Comparison of ENCODE assay signal across 2 fruit fly cellular contexts in the genomic region with DNA sequence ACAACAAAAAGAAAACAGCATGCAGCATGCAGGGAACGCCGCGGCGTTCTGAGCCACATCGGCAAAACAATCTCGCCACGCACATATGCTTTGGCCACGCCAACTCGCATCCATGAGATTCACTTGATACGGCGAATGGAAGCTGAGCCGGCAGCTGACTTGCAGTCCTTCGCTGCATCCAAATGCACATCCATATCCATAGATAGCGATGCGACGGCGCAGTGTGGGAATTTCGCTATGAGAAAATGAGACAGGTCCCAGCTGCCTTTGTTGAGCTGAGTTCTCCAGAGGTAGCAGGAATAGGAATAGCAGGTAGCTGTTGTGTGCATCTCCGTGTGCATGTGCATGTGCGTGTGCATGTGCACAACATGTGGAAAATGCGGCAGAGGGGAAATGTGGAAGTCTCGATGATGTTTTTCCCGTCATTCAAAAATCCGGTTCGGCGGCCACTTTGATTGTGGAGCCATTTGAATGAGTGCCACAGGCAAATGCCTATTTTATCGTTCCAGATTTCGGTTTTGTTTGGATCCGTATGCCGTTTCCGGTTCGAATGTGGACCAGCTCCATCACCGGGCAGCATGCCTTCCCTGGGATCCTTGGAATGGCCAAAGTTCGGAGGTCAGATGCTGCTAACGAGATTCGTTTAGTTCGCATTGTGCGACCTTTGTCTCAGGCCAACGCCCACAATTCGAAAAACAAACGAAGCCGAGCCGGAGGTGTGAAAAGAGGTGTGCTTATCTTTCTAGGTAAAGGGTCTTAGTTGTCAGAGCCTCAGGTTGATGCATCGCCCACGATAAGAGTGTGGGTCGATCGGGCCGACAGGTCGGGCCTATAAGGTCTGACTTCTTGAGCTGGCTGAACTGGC.
A peak's percentile ranks its signal among the peaks of the same experiment; 100 is the strongest.
TF ChIP-seq lines count a peak whose summit lies in the region.

No protein-coding gene starts in this region.

- no peak for TF ChIP-seq CTCF in whole organism, embryonic (GFP tag; optimal IDR thresholded peaks at IDR 0.05; lab: Kevin White, UChicago)

TF ChIP-seq in whole organism, embryonic, 481 proteins besides CTCF, POLR2A, EP300 and RAD21:
- peak; percentile 87 for TF ChIP-seq Kr (GFP tag; optimal IDR thresholded peaks at IDR 0.05; lab: Kevin White, UChicago)
- TF ChIP-seq CG2199 (GFP tag; IDR thresholded peaks at IDR 0.05; lab: Robert Waterston, UW), result peak; percentile 76; the same call in 1 of the 3 replicates
- TF ChIP-seq Scr (GFP tag; IDR thresholded peaks at IDR 0.05; lab: Robert Waterston, UW; ENCODE audit: partially characterized antibody), result no peak
- no peak for TF ChIP-seq amos (GFP tag; IDR thresholded peaks at IDR 0.05; lab: Robert Waterston, UW; ENCODE audit: partially characterized antibody)
- peak; percentile 35; the same call in 1 of the 2 replicates for TF ChIP-seq crol (GFP tag; IDR thresholded peaks at IDR 0.05; lab: Robert Waterston, UW)
- TF ChIP-seq MBD-R2 (GFP tag; IDR thresholded peaks at IDR 0.05; lab: Robert Waterston, UW), result no peak
- TF ChIP-seq CG15479 (GFP tag; optimal IDR thresholded peaks at IDR 0.05; lab: Kevin White, UChicago), result peak; percentile 93
- no peak for TF ChIP-seq CG5180 (GFP tag; optimal IDR thresholded peaks at IDR 0.05; lab: Kevin White, UChicago)
- TF ChIP-seq Dll (GFP tag; IDR thresholded peaks at IDR 0.05; lab: Robert Waterston, UW; ENCODE audit: partially characterized antibody), result no peak
- TF ChIP-seq sens (GFP tag; lab: Kevin White, UChicago), result no peak
- TF ChIP-seq Ets65A (GFP tag; lab: Kevin White, UChicago), result peak; percentile 2
- no peak for TF ChIP-seq dysf (GFP tag; IDR thresholded peaks at IDR 0.05; lab: Robert Waterston, UW)
- no peak for TF ChIP-seq Abd-B (GFP tag; optimal IDR thresholded peaks at IDR 0.05; lab: Kevin White, UChicago)
- TF ChIP-seq Mes4 (GFP tag; optimal IDR thresholded peaks at IDR 0.05; lab: Kevin White, UChicago), result no peak
- TF ChIP-seq Hr78 (GFP tag; optimal IDR thresholded peaks at IDR 0.05; lab: Kevin White, UChicago), result peak in 1 of 2 experiments; percentile 86
- TF ChIP-seq CG16863 (GFP tag; optimal IDR thresholded peaks at IDR 0.05; lab: Kevin White, UChicago), result no peak
- TF ChIP-seq CG11696 (GFP tag; IDR thresholded peaks at IDR 0.05; lab: Robert Waterston, UW), result no peak
- 0 out of 2 replicates have a peak, but pooled peaks have one; percentile 8 for TF ChIP-seq aop (GFP tag; IDR thresholded peaks at IDR 0.05; lab: Robert Waterston, UW)
- peak; percentile 37 for TF ChIP-seq cg (GFP tag; optimal IDR thresholded peaks at IDR 0.05; lab: Kevin White, UChicago)
- TF ChIP-seq CG4360 (GFP tag; IDR thresholded peaks at IDR 0.05; lab: Robert Waterston, UW), result 0 out of 2 replicates have a peak, but pooled peaks have one; percentile 28
- peak; percentile 21; the same call in 1 of the 2 replicates for TF ChIP-seq chm (GFP tag; IDR thresholded peaks at IDR 0.05; lab: Robert Waterston, UW)
- no peak for TF ChIP-seq bigmax (GFP tag; optimal IDR thresholded peaks at IDR 0.05; lab: Kevin White, UChicago)
- TF ChIP-seq oc (tag; optimal IDR thresholded peaks at IDR 0.05; lab: Kevin White, UChicago), result peak; percentile 12
- peak; percentile 99 for TF ChIP-seq twi (tag; optimal IDR thresholded peaks at IDR 0.05; lab: Kevin White, UChicago)
- peak in 1 of 2 experiments; percentile 25 for TF ChIP-seq tll (GFP tag; optimal IDR thresholded peaks at IDR 0.05; lab: Kevin White, UChicago)
- peak; percentile 67 for TF ChIP-seq ac (GFP tag; optimal IDR thresholded peaks at IDR 0.05; lab: Kevin White, UChicago)
- peak; percentile 50 for TF ChIP-seq D (optimal IDR thresholded peaks at IDR 0.05; lab: Kevin White, UChicago)
- TF ChIP-seq D (GFP tag; optimal IDR thresholded peaks at IDR 0.05; lab: Kevin White, UChicago), result no peak
- TF ChIP-seq CG7928 (GFP tag; optimal IDR thresholded peaks at IDR 0.05; lab: Kevin White, UChicago), result no peak

TF ChIP-seq in whole organism, pupa, 21 proteins besides CTCF, POLR2A, EP300 and RAD21:
- TF ChIP-seq Pif1A (GFP tag; optimal IDR thresholded peaks at IDR 0.05; lab: Kevin White, UChicago) (no peak), CG4496 (GFP tag; IDR thresholded peaks at IDR 0.05; lab: Robert Waterston, UW) (peak; percentile 24; the same call in 1 of the 3 replicates)
